Fruit fly (Drosophila melanogaster) whole organism, embryonic: Measurements from ENCODE around the gene Rpn2.

Source experiments
- Asciz ChIP-seq: fragments of 200-800 bp; sonication (Bioruptor generic); optimal IDR thresholded peaks from 2 replicates; lab custom pipeline; 2017; ENCODE audit warnings: missing biosample characterization, mild to moderate bottlenecking, missing genetic modification characterization, missing genetic modification reagents
- Bdp1 ChIP-seq: fragments of 200-800 bp; sonication (Bioruptor generic); optimal IDR thresholded peaks from 3 replicates; lab custom pipeline; 2016; ENCODE audit warnings: missing biosample characterization, missing genetic modification characterization
- CG10321 ChIP-seq: fragments of 200-800 bp; sonication (Bioruptor generic); IDR thresholded peaks from 2 replicates; pipeline ENCODE4 v1.3.6; 2022; ENCODE audit warnings: missing biosample characterization, missing genetic modification characterization
- CG11093 ChIP-seq: fragments of 200-800 bp; sonication (Bioruptor generic); IDR thresholded peaks from 3 replicates; pipeline ENCODE4 v1.3.6; 2022; ENCODE audit warnings: missing biosample characterization, missing genetic modification characterization
- CG11695 ChIP-seq: fragments of 200-800 bp; sonication (Bioruptor generic); IDR thresholded peaks from 3 replicates; pipeline ENCODE4 v1.3.6; 2022; ENCODE audit warnings: missing biosample characterization, missing genetic modification characterization
- CG12155 ChIP-seq: fragments of 200-800 bp; sonication (Bioruptor generic); optimal IDR thresholded peaks from 3 replicates; lab custom pipeline; 2016; ENCODE audit warnings: missing biosample characterization, missing genetic modification characterization
- CG12769 ChIP-seq: fragments of 200-800 bp; sonication (Bioruptor generic); optimal IDR thresholded peaks from 2 replicates; lab custom pipeline; 2019; ENCODE audit warnings: missing biosample characterization, mild to moderate bottlenecking, missing genetic modification characterization, moderate library complexity
- CG14441 ChIP-seq: fragments of 200-800 bp; sonication (Bioruptor generic); IDR thresholded peaks from 2 replicates; pipeline ENCODE4 v1.3.6; 2022; ENCODE audit warnings: missing biosample characterization, missing genetic modification characterization
- CG1603 ChIP-seq: fragments of 200-800 bp; sonication (Bioruptor generic); optimal IDR thresholded peaks from 2 replicates; lab custom pipeline; 2019; ENCODE audit warnings: missing biosample characterization, mild to moderate bottlenecking, missing genetic modification characterization, moderate library complexity
- CG17359 ChIP-seq: fragments of 200-800 bp; sonication (Bioruptor generic); optimal IDR thresholded peaks from 3 replicates; lab custom pipeline; 2018; ENCODE audit warnings: missing biosample characterization, mild to moderate bottlenecking, missing genetic modification characterization, moderate library complexity
- CG17912 ChIP-seq: fragments of 200-800 bp; sonication (Bioruptor generic); optimal IDR thresholded peaks from 2 replicates; lab custom pipeline; 2018; ENCODE audit warnings: missing biosample characterization, mild to moderate bottlenecking, missing genetic modification characterization
- CG2678 ChIP-seq: fragments of 200-800 bp; sonication (Bioruptor generic); optimal IDR thresholded peaks from 3 replicates; lab custom pipeline; 2019; ENCODE audit warnings: missing biosample characterization, mild to moderate bottlenecking, missing genetic modification characterization, moderate library complexity
- CG43689 ChIP-seq: fragments of 200-800 bp; sonication (Bioruptor generic); IDR thresholded peaks from 2 replicates; pipeline ENCODE4 v1.3.6; 2022; ENCODE audit warnings: missing biosample characterization, missing genetic modification characterization
- CG5245 ChIP-seq: fragments of 200-800 bp; sonication (Bioruptor generic); optimal IDR thresholded peaks from 3 replicates; lab custom pipeline; 2016; ENCODE audit warnings: missing biosample characterization, missing genetic modification characterization
- CG6254 ChIP-seq: fragments of 200-800 bp; sonication (Bioruptor generic); optimal IDR thresholded peaks from 3 replicates; lab custom pipeline; 2017; ENCODE audit warnings: mild to moderate bottlenecking, missing biosample characterization, missing genetic modification reagents, missing genetic modification characterization
- CG6272 ChIP-seq: fragments of 200-800 bp; sonication (Bioruptor generic); IDR thresholded peaks from 2 replicates; pipeline ENCODE4 v1.3.6; 2022; ENCODE audit warnings: missing biosample characterization, missing genetic modification characterization
- CG6683 ChIP-seq: fragments of 200-800 bp; sonication (Bioruptor generic); optimal IDR thresholded peaks from 2 replicates; lab custom pipeline; 2017; ENCODE audit warnings: missing biosample characterization, mild to moderate bottlenecking, missing genetic modification characterization, missing genetic modification reagents
- CG7357 ChIP-seq: fragments of 200-800 bp; sonication (Bioruptor generic); IDR thresholded peaks from 3 replicates; pipeline ENCODE4 v1.3.6; 2022; ENCODE audit warnings: missing biosample characterization, missing genetic modification characterization
- CG9609 ChIP-seq: fragments of 200-800 bp; sonication (Bioruptor generic); optimal IDR thresholded peaks from 3 replicates; lab custom pipeline; 2016; ENCODE audit warnings: missing biosample characterization, missing genetic modification characterization
- CHES-1-like ChIP-seq: fragments of 200-800 bp; sonication (Bioruptor generic); optimal IDR thresholded peaks from 2 replicates; lab custom pipeline; 2016; ENCODE audit warnings: missing biosample characterization, missing genetic modification characterization
- Drgx ChIP-seq: fragments of 200-800 bp; sonication (Bioruptor generic); IDR thresholded peaks from 2 replicates; pipeline ENCODE4 v1.3.6; 2022; ENCODE audit warnings: missing biosample characterization, missing genetic modification characterization
- Elba2 ChIP-seq: fragments of 200-800 bp; sonication (Bioruptor generic); optimal IDR thresholded peaks from 3 replicates; lab custom pipeline; 2016; ENCODE audit warnings: missing biosample characterization, missing genetic modification characterization
- Ets65A ChIP-seq: fragments of 200-800 bp; sonication (Bioruptor generic); peaks from one replicate; lab custom pipeline; 2016; ENCODE audit warnings: missing biosample characterization, missing genetic modification characterization
- GATAe ChIP-seq: fragments of 200-800 bp; sonication (Bioruptor generic); conservative IDR thresholded peaks from 2 replicates; pipeline ENCODE4 v1.3.6; 2022; ENCODE audit warnings: missing biosample characterization, missing genetic modification characterization
- Hey ChIP-seq: fragments of 200-800 bp; sonication (Bioruptor generic); optimal IDR thresholded peaks from 3 replicates; lab custom pipeline; 2018; ENCODE audit warnings: missing biosample characterization, mild to moderate bottlenecking, missing genetic modification characterization
- HmgD ChIP-seq: fragments of 200-800 bp; sonication (Bioruptor generic); optimal IDR thresholded peaks from 3 replicates; lab custom pipeline; 2016; ENCODE audit warnings: missing biosample characterization, missing genetic modification characterization
- Mes4 ChIP-seq: fragments of 200-800 bp; sonication (Bioruptor generic); optimal IDR thresholded peaks from 2 replicates; lab custom pipeline; 2016; ENCODE audit warnings: missing biosample characterization, missing genetic modification characterization
- NFAT ChIP-seq: fragments of 200-800 bp; sonication (Bioruptor generic); IDR thresholded peaks from 2 replicates; pipeline ENCODE4 v1.3.6; 2022; ENCODE audit warnings: missing biosample characterization, missing genetic modification characterization
- Xrp1 ChIP-seq: fragments of 200-800 bp; sonication (Bioruptor generic); IDR thresholded peaks from 2 replicates; pipeline ENCODE4 v1.3.6; 2022; ENCODE audit warnings: missing biosample characterization, missing genetic modification characterization
- ap ChIP-seq: fragments of 200-800 bp; sonication (Bioruptor generic); IDR thresholded peaks from 2 replicates; pipeline ENCODE4 v1.3.6; 2022; ENCODE audit warnings: missing biosample characterization, missing genetic modification characterization
- btn ChIP-seq: fragments of 200-800 bp; sonication (Bioruptor generic); optimal IDR thresholded peaks from 2 replicates; lab custom pipeline; 2016; ENCODE audit warnings: missing biosample characterization, missing genetic modification characterization
- cad ChIP-seq: fragments of >200 bp; optimal IDR thresholded peaks from 2 replicates; lab custom pipeline; 2017; ENCODE audit warnings: missing biosample characterization, missing genetic modification characterization
- cato ChIP-seq: fragments of 200-800 bp; sonication (Bioruptor generic); optimal IDR thresholded peaks from 2 replicates; lab custom pipeline; 2016; ENCODE audit warnings: missing biosample characterization, missing genetic modification characterization, borderline replicate concordance
- corto ChIP-seq: fragments of 200-800 bp; sonication (Bioruptor generic); optimal IDR thresholded peaks from 2 replicates; lab custom pipeline; 2016; ENCODE audit warnings: missing biosample characterization, mild to moderate bottlenecking, missing genetic modification characterization, moderate library complexity
- emc ChIP-seq: fragments of 200-800 bp; sonication (Bioruptor generic); optimal IDR thresholded peaks from 2 replicates; lab custom pipeline; 2016; ENCODE audit warnings: missing biosample characterization, missing genetic modification characterization
- ewg ChIP-seq: fragments of 200-800 bp; sonication (Bioruptor generic); optimal IDR thresholded peaks from 3 replicates; lab custom pipeline; 2017; ENCODE audit warnings: mild to moderate bottlenecking, missing biosample characterization, missing genetic modification reagents, missing genetic modification characterization
- fd102C ChIP-seq: fragments of 200-800 bp; sonication (Bioruptor generic); optimal IDR thresholded peaks from 2 replicates; lab custom pipeline; 2018; ENCODE audit warnings: missing biosample characterization, mild to moderate bottlenecking, missing genetic modification characterization, moderate library complexity
- fu2 ChIP-seq: fragments of 200-800 bp; sonication (Bioruptor generic); optimal IDR thresholded peaks from 2 replicates; lab custom pipeline; 2016; ENCODE audit warnings: missing biosample characterization, missing genetic modification characterization
- gro ChIP-seq: fragments of 200-800 bp; sonication (Bioruptor generic); optimal IDR thresholded peaks from 2 replicates; lab custom pipeline; 2016; ENCODE audit warnings: missing biosample characterization, missing genetic modification characterization
- gsb-n ChIP-seq: fragments of 200-800 bp; sonication (Bioruptor generic); optimal IDR thresholded peaks from 3 replicates; lab custom pipeline; 2018; ENCODE audit warnings: missing biosample characterization, mild to moderate bottlenecking, missing genetic modification characterization
- kay ChIP-seq: fragments of 200-800 bp; sonication (Bioruptor generic); optimal IDR thresholded peaks from 2 replicates; lab custom pipeline; 2016; ENCODE audit warnings: missing biosample characterization, missing genetic modification characterization
- lbe ChIP-seq: fragments of 200-800 bp; sonication (Bioruptor generic); optimal IDR thresholded peaks from 2 replicates; lab custom pipeline; 2016; ENCODE audit warnings: missing biosample characterization, mild to moderate bottlenecking, missing genetic modification characterization
- luna ChIP-seq: fragments of 200-800 bp; sonication (Bioruptor generic); optimal IDR thresholded peaks from 2 replicates; lab custom pipeline; 2016; ENCODE audit warnings: missing biosample characterization, missing genetic modification characterization
- nerfin-1 ChIP-seq: fragments of 200-800 bp; sonication (Bioruptor generic); optimal IDR thresholded peaks from 3 replicates; lab custom pipeline; 2019; ENCODE audit warnings: missing biosample characterization, mild to moderate bottlenecking, missing genetic modification characterization, moderate library complexity
- onecut ChIP-seq: fragments of 200-800 bp; sonication (Bioruptor generic); IDR thresholded peaks from 2 replicates; pipeline ENCODE4 v1.3.6; 2022; ENCODE audit warnings: missing biosample characterization, missing genetic modification characterization
- pnt ChIP-seq: fragments of 200-800 bp; sonication (Bioruptor generic); optimal IDR thresholded peaks from 3 replicates; lab custom pipeline; 2016; ENCODE audit warnings: missing biosample characterization, missing genetic modification characterization
- sc ChIP-seq, 3 experiments: fragments of >200 bp in 2 of 3; fragments of 200-800 bp in 1 of 3; sonication (Bioruptor generic) in 1 of 3; optimal IDR thresholded peaks; 2 replicates in 2 of 3; 3 replicates in 1 of 3; lab custom pipeline; 2017; ENCODE audit warnings: mild to moderate bottlenecking in 1 of 3, missing biosample characterization in 1 of 3, missing genetic modification characterization in 1 of 3, missing genetic modification reagents in 1 of 3
- slp2 ChIP-seq: fragments of 200-800 bp; sonication (Bioruptor generic); optimal IDR thresholded peaks from 2 replicates; lab custom pipeline; 2016; ENCODE audit warnings: missing biosample characterization, missing genetic modification characterization
- unpg ChIP-seq: fragments of 200-800 bp; sonication (Bioruptor generic); optimal IDR thresholded peaks from 3 replicates; lab custom pipeline; 2018; ENCODE audit warnings: missing biosample characterization, mild to moderate bottlenecking, missing genetic modification characterization, moderate library complexity
- yki ChIP-seq: fragments of >200 bp; optimal IDR thresholded peaks from 3 replicates; lab custom pipeline; 2018
- zen ChIP-seq: fragments of 200-800 bp; sonication (Bioruptor generic); optimal IDR thresholded peaks from 3 replicates; lab custom pipeline; 2018; ENCODE audit warnings: missing biosample characterization, mild to moderate bottlenecking, missing genetic modification characterization, moderate library complexity

The Rpn2 gene

dm6 chr3R:29122817-29123611, 30.3 kb upstream of the Rpn2 start, which contains the start of the genes yem and Ctl2 (continued):
- TF ChIP-seq sc (optimal IDR thresholded peaks at IDR 0.05; lab: Kevin White, UChicago), result no peak
- peak; percentile 12 for TF ChIP-seq sc (GFP tag; optimal IDR thresholded peaks at IDR 0.05; lab: Kevin White, UChicago)
- TF ChIP-seq CG6272 (GFP tag; lab: Robert Waterston, UW), result peak; percentile 67; the same call in 1 of the 2 replicates
- peak; percentile 11 for TF ChIP-seq CG17359 (tag; lab: Kevin White, UChicago)
- no peak for TF ChIP-seq corto (GFP tag; lab: Kevin White, UChicago)
- TF ChIP-seq yki (lab: Kevin White, UChicago), result no peak
- no peak for TF ChIP-seq cad (GFP tag; lab: Kevin White, UChicago)
- peak; percentile 86 for TF ChIP-seq slp2 (GFP tag; lab: Kevin White, UChicago)
- no peak for TF ChIP-seq Asciz
- TF ChIP-seq Ets65A (GFP tag; lab: Kevin White, UChicago), result peak; percentile 99
- TF ChIP-seq Hey, result peak; percentile 11
- TF ChIP-seq CG6683 (GFP tag; lab: Kevin White, UChicago), result peak; percentile 2
- peak; percentile 57 for TF ChIP-seq cato (GFP tag; lab: Kevin White, UChicago)
- no peak for TF ChIP-seq ap (GFP tag; lab: Robert Waterston, UW)
- TF ChIP-seq Mes4 (GFP tag; lab: Kevin White, UChicago), result peak; percentile 64
- peak; percentile 44 for TF ChIP-seq Drgx (GFP tag; lab: Robert Waterston, UW)
- peak; percentile 69 for TF ChIP-seq Bdp1
- TF ChIP-seq Xrp1, result no peak
- peak; percentile 55 for TF ChIP-seq emc (GFP tag; lab: Kevin White, UChicago)
- TF ChIP-seq Elba2, result peak; percentile 67
- TF ChIP-seq CG10321 (GFP tag; lab: Robert Waterston, UW), result 0 out of 2 replicates have a peak, but pooled peaks have one; percentile 20
- TF ChIP-seq CG5245 (GFP tag; lab: Kevin White, UChicago), result peak; percentile 60
- peak; percentile 90 for TF ChIP-seq CHES-1-like (GFP tag; lab: Kevin White, UChicago)
- peak; percentile 40 for TF ChIP-seq zen (tag; lab: Kevin White, UChicago)
- TF ChIP-seq lbe (GFP tag; lab: Kevin White, UChicago), result peak; percentile 41
- TF ChIP-seq CG2678 (tag; lab: Kevin White, UChicago), result peak; percentile 59
- peak; percentile 35 for TF ChIP-seq gsb-n (tag; lab: Kevin White, UChicago)
- TF ChIP-seq ewg, result peak; percentile 61
- TF ChIP-seq fd102C (GFP tag; lab: Kevin White, UChicago), result no peak
- no peak; the same call in 2 of the 3 replicates for TF ChIP-seq CG11093 (GFP tag; lab: Robert Waterston, UW)
- peak; percentile 31 for TF ChIP-seq luna (GFP tag; lab: Kevin White, UChicago)
- TF ChIP-seq nerfin-1 (tag; lab: Kevin White, UChicago), result peak; percentile 81
- TF ChIP-seq GATAe (GFP tag; lab: Robert Waterston, UW), result no peak
- TF ChIP-seq CG11695, result no peak
- peak; percentile 64 for TF ChIP-seq kay (GFP tag; lab: Kevin White, UChicago)
- TF ChIP-seq onecut (GFP tag; lab: Robert Waterston, UW), result peak; percentile 25

- TF ChIP-seq HmgD, result no peak
- peak; percentile 78 for TF ChIP-seq pnt (GFP tag; lab: Kevin White, UChicago)
- TF ChIP-seq btn (GFP tag; lab: Kevin White, UChicago), result peak; percentile 17
- peak; percentile 4 for TF ChIP-seq CG9609 (GFP tag; lab: Kevin White, UChicago)
- TF ChIP-seq unpg (GFP tag; lab: Kevin White, UChicago), result peak; percentile 78
- TF ChIP-seq fu2 (GFP tag; lab: Kevin White, UChicago), result no peak
- TF ChIP-seq NFAT, result peak; percentile 60; the same call in 1 of the 2 replicates
- no peak for TF ChIP-seq CG17912 (GFP tag; lab: Kevin White, UChicago)
- peak; percentile 63; the same call in 1 of the 3 replicates for TF ChIP-seq CG7357 (GFP tag; lab: Robert Waterston, UW)
- 0 out of 2 replicates have a peak, but pooled peaks have one; percentile 16 for TF ChIP-seq CG43689 (GFP tag; lab: Robert Waterston, UW)
- peak; percentile 78 for TF ChIP-seq CG14441 (GFP tag; lab: Robert Waterston, UW)
- peak; percentile 79 for TF ChIP-seq CG12769 (tag; lab: Kevin White, UChicago)
- peak; percentile 7 for TF ChIP-seq CG6254
- TF ChIP-seq CG1603, result peak; percentile 86
- peak; percentile 62 for TF ChIP-seq CG12155
- peak; percentile 35 for TF ChIP-seq gro (GFP tag; lab: Kevin White, UChicago)
Measured at dm6 chr3R:29124128-29124527, 29.2 kb upstream of the Rpn2 start.
